Worm (Caenorhabditis elegans) whole organism, L4 larva: Measurements from ENCODE around the gene nex-2.

ENCODE experiments used
- daf-19 ChIP-seq: fragments of 200-800 bp; sonication (Bioruptor generic); conservative IDR thresholded peaks from 2 replicates; pipeline ENCODE4 v1.3.6; 2022; ENCODE audit warnings: missing genetic modification characterization, missing compliant biosample characterization
- fkh-10 ChIP-seq: fragments of 150-350 bp; optimal IDR thresholded peaks from 2 replicates; lab custom pipeline; 2014; ENCODE audit warnings: missing biosample characterization, missing genetic modification reagents, missing genetic modification characterization
- nhr-237 ChIP-seq: sonication (generic microtip); optimal IDR thresholded peaks from 2 replicates; lab custom pipeline; 2017; ENCODE audit warnings: missing biosample characterization, missing genetic modification characterization
- nhr-77 ChIP-seq: fragments of 150-350 bp; optimal IDR thresholded peaks from 2 replicates; lab custom pipeline; 2014; ENCODE audit warnings: missing biosample characterization, missing genetic modification characterization

ce11 chrIII:10294837-10295236 lies 35.4 kb downstream of the nex-2 start, which contains the start of gene vglu-2:
- TF ChIP-seq nhr-77, result no peak
- no peak for TF ChIP-seq nhr-237
- TF ChIP-seq daf-19, result no peak
- no peak for TF ChIP-seq fkh-10 (GFP tag; lab: Kevin White, UChicago)
